Fruit fly (Drosophila melanogaster) whole organism, pupa: ENCODE results near the gene CG43673.
A peak's percentile ranks its signal among the peaks of the same experiment; 100 is the strongest.

Source experiments
- CG10348 ChIP-seq: fragments of 200-800 bp; sonication (Bioruptor generic); IDR thresholded peaks from 2 replicates; pipeline ENCODE4 v1.3.6; 2022; ENCODE audit warnings: missing biosample characterization, missing genetic modification characterization
- CG12605 ChIP-seq: fragments of 200-800 bp; sonication (Bioruptor generic); IDR thresholded peaks from 2 replicates; pipeline ENCODE4 v1.3.6; 2022; ENCODE audit warnings: missing biosample characterization, missing genetic modification characterization
- CG13204 ChIP-seq: fragments of 200-800 bp; sonication (Bioruptor generic); optimal IDR thresholded peaks from 2 replicates; lab custom pipeline; 2018; ENCODE audit warnings: missing biosample characterization, mild to moderate bottlenecking, missing genetic modification characterization, moderate library complexity
- CG14655 ChIP-seq: fragments of 200-800 bp; sonication (Bioruptor generic); optimal IDR thresholded peaks from 3 replicates; lab custom pipeline; 2017; ENCODE audit warnings: mild to moderate bottlenecking, missing biosample characterization, missing genetic modification reagents, missing genetic modification characterization
- CG15710 ChIP-seq: fragments of 200-800 bp; sonication (Bioruptor generic); optimal IDR thresholded peaks from 2 replicates; lab custom pipeline; 2018; ENCODE audit warnings: missing biosample characterization, mild to moderate bottlenecking, missing genetic modification characterization, moderate library complexity
- CG17806 ChIP-seq: fragments of 200-800 bp; sonication (Bioruptor generic); optimal IDR thresholded peaks from 2 replicates; lab custom pipeline; 2018; ENCODE audit warnings: missing biosample characterization, mild to moderate bottlenecking, missing genetic modification characterization, moderate library complexity
- CG32121 ChIP-seq: fragments of 200-800 bp; sonication (Bioruptor generic); IDR thresholded peaks from 2 replicates; pipeline ENCODE4 v1.3.6; 2022; ENCODE audit warnings: missing biosample characterization, missing genetic modification characterization
- CG34367 ChIP-seq: fragments of 200-800 bp; sonication (Bioruptor generic); optimal IDR thresholded peaks from 2 replicates; lab custom pipeline; 2018; ENCODE audit warnings: missing biosample characterization, mild to moderate bottlenecking, missing genetic modification characterization
- CG4496 ChIP-seq: fragments of 200-800 bp; sonication (Bioruptor generic); IDR thresholded peaks from 3 replicates; pipeline ENCODE4 v1.3.6; 2022; ENCODE audit warnings: missing biosample characterization, missing genetic modification characterization
- CG8159 ChIP-seq: fragments of 200-800 bp; sonication (Bioruptor generic); optimal IDR thresholded peaks from 3 replicates; lab custom pipeline; 2018; ENCODE audit warnings: missing biosample characterization, mild to moderate bottlenecking, missing genetic modification characterization, moderate library complexity
- CG8301 ChIP-seq: fragments of 200-800 bp; sonication (Bioruptor generic); optimal IDR thresholded peaks from 2 replicates; lab custom pipeline; 2018; ENCODE audit warnings: missing biosample characterization, mild to moderate bottlenecking, missing genetic modification characterization
- CG9948 ChIP-seq: fragments of 200-800 bp; sonication (Bioruptor generic); optimal IDR thresholded peaks from 2 replicates; lab custom pipeline; 2018; ENCODE audit warnings: missing biosample characterization, mild to moderate bottlenecking, missing genetic modification characterization, moderate library complexity
- D1 ChIP-seq: fragments of 200-800 bp; sonication (Bioruptor generic); optimal IDR thresholded peaks from 2 replicates; lab custom pipeline; 2018; ENCODE audit warnings: missing biosample characterization, mild to moderate bottlenecking, missing genetic modification characterization, moderate library complexity
- EcR ChIP-seq: fragments of 200-800 bp; sonication (Bioruptor generic); optimal IDR thresholded peaks from 3 replicates; lab custom pipeline; 2019; ENCODE audit warnings: missing biosample characterization, missing genetic modification characterization, mild to moderate bottlenecking, moderate library complexity, missing genetic modification reagents
- Ets98B ChIP-seq: fragments of 200-800 bp; sonication (Bioruptor generic); IDR thresholded peaks from 2 replicates; pipeline ENCODE4 v1.3.6; 2022; ENCODE audit warnings: missing biosample characterization, missing genetic modification characterization
- Pif1A ChIP-seq: fragments of 200-800 bp; sonication (Bioruptor generic); optimal IDR thresholded peaks from 3 replicates; lab custom pipeline; 2016; ENCODE audit warnings: missing biosample characterization, missing genetic modification characterization
- Pif1B ChIP-seq: fragments of 200-800 bp; sonication (Bioruptor generic); optimal IDR thresholded peaks from 3 replicates; lab custom pipeline; 2016; ENCODE audit warnings: missing biosample characterization, missing genetic modification characterization
- Snoo ChIP-seq: fragments of 200-800 bp; sonication (Bioruptor generic); optimal IDR thresholded peaks from 3 replicates; lab custom pipeline; 2017; ENCODE audit warnings: missing biosample characterization, mild to moderate bottlenecking, missing genetic modification characterization, inconsistent platforms
- fd96Ca ChIP-seq: fragments of 200-800 bp; sonication (Bioruptor generic); IDR thresholded peaks from 3 replicates; pipeline ENCODE4 v1.3.6; 2022; ENCODE audit warnings: missing biosample characterization, missing genetic modification characterization
- gl ChIP-seq: fragments of 200-800 bp; sonication (Bioruptor generic); optimal IDR thresholded peaks from 2 replicates; lab custom pipeline; 2018; ENCODE audit warnings: missing biosample characterization, mild to moderate bottlenecking, missing genetic modification characterization
- rn ChIP-seq: fragments of 200-800 bp; sonication (Bioruptor generic); IDR thresholded peaks from 2 replicates; pipeline ENCODE4 v1.3.6; 2022; ENCODE audit warnings: missing biosample characterization, missing genetic modification characterization

Gene CG43673

DNA sequence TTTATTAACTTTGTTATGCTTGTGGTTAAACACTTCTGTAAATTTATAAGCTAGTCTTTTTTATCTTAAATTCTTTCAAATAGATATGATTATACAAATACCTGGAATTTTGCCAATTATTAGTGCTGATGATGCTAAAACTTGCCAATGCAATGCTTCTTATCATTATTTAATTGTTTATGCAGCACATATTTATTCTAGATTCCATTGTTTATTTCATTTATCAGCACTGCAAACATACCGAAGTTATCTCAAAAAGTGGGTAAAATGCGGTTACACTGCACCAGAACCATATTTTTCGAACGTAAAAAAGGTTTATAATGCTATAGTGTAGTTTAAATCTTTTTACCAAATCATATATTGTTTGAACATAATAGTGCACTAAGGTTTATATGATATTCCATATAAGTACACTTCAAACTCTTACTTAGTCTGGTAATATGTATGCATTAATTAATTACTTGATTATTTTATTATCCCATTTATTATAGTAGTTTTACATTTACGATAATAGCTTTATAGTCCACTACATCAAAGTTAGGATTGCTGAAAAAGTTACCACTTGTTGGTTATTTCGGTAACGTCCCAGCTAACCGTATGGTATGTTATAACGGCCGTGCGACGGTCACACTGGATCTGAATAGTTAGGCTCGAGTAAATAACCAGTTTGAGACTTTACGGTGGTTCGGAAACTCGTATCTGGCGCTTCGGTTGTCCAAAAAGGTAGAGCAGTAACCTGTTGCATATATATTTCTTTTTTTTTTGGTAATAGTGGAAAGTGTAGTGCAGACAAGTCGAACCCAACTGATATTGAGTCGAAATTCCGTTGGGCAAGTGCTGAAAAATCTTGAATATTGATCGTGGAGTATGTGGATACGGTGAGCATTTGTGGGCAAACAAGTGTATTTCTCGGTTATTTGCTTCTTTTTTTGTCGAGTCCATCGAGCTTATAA lies 9.6 kb downstream of the CG43673 start, which contains the start of gene Rhp:
TSS of gene Rhp (plus strand) at position 663 of the 953 bp plus-strand sequence.
- TF ChIP-seq Pif1A (GFP tag; lab: Kevin White, UChicago) (no peak), CG14655 (GFP tag; lab: Kevin White, UChicago) (no peak), CG15710 (tag; lab: Kevin White, UChicago) (peak; percentile 60), Pif1B (GFP tag; lab: Kevin White, UChicago) (no peak), CG9948 (tag; lab: Kevin White, UChicago) (peak; percentile 35), CG17806 (tag; lab: Kevin White, UChicago) (peak; percentile 58), Ets98B (GFP tag; lab: Robert Waterston, UW) (peak; percentile 30; the same call in 1 of the 2 replicates), CG4496 (peak; percentile 59; the same call in 2 of the 3 replicates), CG34367 (peak; percentile 59), Snoo (peak; percentile 55), rn (no peak), EcR (GFP tag; lab: Kevin White, UChicago) (peak; percentile 35), CG32121 (GFP tag; lab: Robert Waterston, UW) (peak; percentile 19; the same call in 1 of the 2 replicates), gl (tag; lab: Kevin White, UChicago) (peak; percentile 79)

DNA sequence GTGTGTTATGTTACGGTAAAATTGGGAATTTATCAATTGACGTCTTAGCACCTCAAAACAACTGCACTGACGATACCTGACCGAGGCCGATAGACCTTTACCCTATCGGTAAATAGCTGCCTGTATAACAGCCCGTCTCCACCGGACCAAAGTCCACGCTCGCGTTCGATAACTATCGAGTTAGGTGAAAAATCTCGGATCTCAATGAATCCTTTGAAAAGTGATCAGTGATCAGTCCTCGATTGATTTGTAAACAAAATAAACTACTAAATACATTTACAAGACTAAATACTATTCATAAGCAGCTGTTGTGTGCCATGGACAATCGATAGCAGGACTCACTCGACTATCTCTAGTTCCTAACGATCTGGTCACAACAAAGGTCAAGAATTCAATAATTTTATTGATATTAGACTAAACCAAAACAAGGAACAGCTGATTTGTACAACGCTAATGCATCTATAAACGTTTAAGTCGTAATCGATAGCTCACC lies 17.1 kb downstream of the CG43673 start, which contains the start of gene sordd1:
TSS of gene sordd1 (minus strand) at position 78 of the 493 bp plus-strand sequence.
- TF ChIP-seq CG32121 (GFP tag; lab: Robert Waterston, UW) (0 out of 2 replicates have a peak, but pooled peaks have one; percentile 15), Ets98B (GFP tag; lab: Robert Waterston, UW) (0 out of 2 replicates have a peak, but pooled peaks have one; percentile 14), CG4496 (peak; percentile 55; the same call in 2 of the 3 replicates), CG12605 (GFP tag; lab: Robert Waterston, UW) (0 out of 2 replicates have a peak, but pooled peaks have one; percentile 6)

dm6 chrX:15799085-15799557 lies 20.2 kb downstream of the CG43673 start, which contains the start of the genes sordd2 and CG15602:
Gene sordd2, minus strand, starts transcription at chrX:15799162.
Gene CG15602, plus strand, starts transcription at chrX:15799426.
- TF ChIP-seq CG4496 = peak; percentile 52; the same call in 2 of the 3 replicates
- TF ChIP-seq, all 21 proteins: peak for 1; not testable (repeated sequence) for 20

dm6 chrX:15802880-15803650 lies 24.1 kb downstream of the CG43673 start:
- TF ChIP-seq gl (tag; lab: Kevin White, UChicago) (no peak), Pif1A (GFP tag; lab: Kevin White, UChicago) (no peak), CG13204 (no peak), CG14655 (GFP tag; lab: Kevin White, UChicago) (no peak), Ets98B (GFP tag; lab: Robert Waterston, UW) (no peak), Snoo (no peak), CG10348 (no peak), D1 (tag; lab: Kevin White, UChicago) (no peak), CG32121 (GFP tag; lab: Robert Waterston, UW) (no peak), rn (no peak), fd96Ca (GFP tag; lab: Robert Waterston, UW) (no peak), CG8301 (tag; lab: Kevin White, UChicago) (no peak), CG15710 (tag; lab: Kevin White, UChicago) (peak; percentile 3), CG8159 (tag; lab: Kevin White, UChicago) (peak; percentile 22), CG4496 (0 out of 3 replicates have a peak, but pooled peaks have one; percentile 32), CG12605 (GFP tag; lab: Robert Waterston, UW) (no peak), EcR (GFP tag; lab: Kevin White, UChicago) (no peak), Pif1B (GFP tag; lab: Kevin White, UChicago) (no peak), CG34367 (peak; percentile 0), CG9948 (tag; lab: Kevin White, UChicago) (peak; percentile 21), CG17806 (tag; lab: Kevin White, UChicago) (peak; percentile 22)

- TF ChIP-seq CG15710 (tag; lab: Kevin White, UChicago) (no peak), Ets98B (GFP tag; lab: Robert Waterston, UW) (peak; percentile 54; the same call in 1 of the 2 replicates)
Measured at dm6 chrX:15803764-15804563, 25.0 kb downstream of the CG43673 start, which contains the start of the genes PGRP-LE and sd. Gene PGRP-LE, minus strand, starts transcription at chrX:15803880. Gene sd, plus strand, starts transcription at chrX:15804370.
